Worm (Caenorhabditis elegans) whole organism, young adult: ENCODE measurements around the gene degl-2.

Source experiments
- B0035.1 ChIP-seq: sonication (generic microtip); optimal IDR thresholded peaks from 2 replicates; lab custom pipeline; 2016; ENCODE audit warnings: missing genetic modification characterization, mild to moderate bottlenecking, missing compliant biosample characterization, missing genotype, missing genetic modification reagents
- B0336.3 ChIP-seq: fragments of 200-800 bp; sonication (Bioruptor generic); IDR thresholded peaks from 2 replicates; pipeline ENCODE4 v1.3.6; 2022; ENCODE audit warnings: missing genetic modification characterization, missing compliant biosample characterization
- D2030.7 ChIP-seq: fragments of 200-800 bp; sonication (Bioruptor generic); IDR thresholded peaks from 2 replicates; pipeline ENCODE4 v1.3.6; 2022; ENCODE audit warnings: missing genetic modification reagents, missing genetic modification characterization, missing compliant biosample characterization
- F52B5.7 ChIP-seq: sonication (generic microtip); optimal IDR thresholded peaks from 2 replicates; lab custom pipeline; 2016; ENCODE audit warnings: mild to moderate bottlenecking, missing genetic modification characterization, missing compliant biosample characterization
- F55B11.4 ChIP-seq: sonication (generic microtip); optimal IDR thresholded peaks from 2 replicates; lab custom pipeline; 2016; ENCODE audit warnings: missing compliant biosample characterization, missing genetic modification characterization, borderline replicate concordance; ENCODE audit not compliant: insufficient read depth
- Y56A3A.18 ChIP-seq: fragments of 200-800 bp; sonication (Bioruptor generic); IDR thresholded peaks from 2 replicates; pipeline ENCODE4 v1.3.6; 2022; ENCODE audit warnings: missing genetic modification reagents, missing genetic modification characterization, missing compliant biosample characterization
- Y79H2A.3 ChIP-seq: fragments of 200-800 bp; sonication (Bioruptor generic); conservative IDR thresholded peaks from 2 replicates; pipeline ENCODE4 v1.3.6; 2022; ENCODE audit warnings: missing genetic modification reagents, missing genetic modification characterization, missing compliant biosample characterization
- akir-1 ChIP-seq: fragments of 200-800 bp; sonication (Bioruptor generic); optimal IDR thresholded peaks from 2 replicates; lab custom pipeline; 2018; ENCODE audit warnings: mild to moderate bottlenecking, missing genetic modification characterization, moderate library complexity, missing compliant biosample characterization
- atf-7 ChIP-seq: sonication (generic microtip); optimal IDR thresholded peaks from 2 replicates; lab custom pipeline; 2017; ENCODE audit warnings: mild to moderate bottlenecking, missing genetic modification characterization, missing compliant biosample characterization
- attf-3 ChIP-seq: fragments of 200-800 bp; sonication (Bioruptor generic); conservative IDR thresholded peaks from 2 replicates; pipeline ENCODE4 v1.3.6; 2022; ENCODE audit warnings: missing genetic modification reagents, missing genetic modification characterization, missing compliant biosample characterization
- attf-5 ChIP-seq: fragments of 200-800 bp; sonication (Bioruptor generic); optimal IDR thresholded peaks from 2 replicates; lab custom pipeline; 2018; ENCODE audit warnings: mild to moderate bottlenecking, missing genetic modification characterization, missing compliant biosample characterization
- ceh-27 ChIP-seq: fragments of 200-800 bp; sonication (Bioruptor generic); optimal IDR thresholded peaks from 2 replicates; lab custom pipeline; 2018; ENCODE audit warnings: mild to moderate bottlenecking, missing genetic modification characterization, moderate library complexity, missing compliant biosample characterization
- ceh-58 ChIP-seq: fragments of 200-800 bp; sonication (Bioruptor generic); IDR thresholded peaks from 2 replicates; pipeline ENCODE4 v1.3.6; 2022; ENCODE audit warnings: missing genetic modification characterization, missing compliant biosample characterization
- ceh-79 ChIP-seq: sonication (generic microtip); optimal IDR thresholded peaks from 2 replicates; lab custom pipeline; 2017; ENCODE audit warnings: mild to moderate bottlenecking, missing genetic modification characterization, missing compliant biosample characterization
- chd-7 ChIP-seq: sonication (generic microtip); optimal IDR thresholded peaks from 2 replicates; lab custom pipeline; 2016; ENCODE audit warnings: mild to moderate bottlenecking, missing genetic modification characterization, moderate library complexity, missing compliant biosample characterization
- egl-44 ChIP-seq: fragments of 200-800 bp; sonication (Bioruptor generic); IDR thresholded peaks from 2 replicates; pipeline ENCODE4 v1.3.6; 2022; ENCODE audit warnings: missing genetic modification reagents, missing genetic modification characterization, missing compliant biosample characterization
- egrh-3 ChIP-seq: fragments of 200-800 bp; sonication (Bioruptor generic); IDR thresholded peaks from 2 replicates; pipeline ENCODE4 v1.3.6; 2022; ENCODE audit warnings: missing genetic modification reagents, missing genetic modification characterization, missing compliant biosample characterization
- ets-4 ChIP-seq: fragments of 200-800 bp; sonication (Bioruptor generic); optimal IDR thresholded peaks from 2 replicates; lab custom pipeline; 2018; ENCODE audit warnings: mild to moderate bottlenecking, missing genetic modification characterization, missing compliant biosample characterization
- hlh-26 ChIP-seq: fragments of 200-800 bp; sonication (Bioruptor generic); conservative IDR thresholded peaks from 2 replicates; pipeline ENCODE4 v1.3.6; 2022; ENCODE audit warnings: missing genetic modification reagents, missing genetic modification characterization, missing compliant biosample characterization
- hmg-20 ChIP-seq: fragments of 200-800 bp; sonication (Bioruptor generic); IDR thresholded peaks from 2 replicates; pipeline ENCODE4 v1.3.6; 2022; ENCODE audit warnings: missing genetic modification reagents, missing genetic modification characterization, missing compliant biosample characterization
- lag-1 ChIP-seq: fragments of 200-800 bp; sonication (Bioruptor generic); IDR thresholded peaks from 2 replicates; pipeline ENCODE4 v1.3.6; 2022; ENCODE audit warnings: missing genetic modification reagents, missing genetic modification characterization, missing compliant biosample characterization
- let-526 ChIP-seq: fragments of 200-800 bp; sonication (Bioruptor generic); IDR thresholded peaks from 2 replicates; pipeline ENCODE4 v1.3.6; 2022; ENCODE audit warnings: missing genetic modification reagents, missing genetic modification characterization, missing compliant biosample characterization
- lin-35 ChIP-seq, 3 experiments: fragments of 150-350 bp in 2 of 3; sonication (generic microtip) in 1 of 3; optimal IDR thresholded peaks; 2 replicates each; lab custom pipeline; 2014 to 2018; ENCODE audit warnings: missing biosample characterization in 3 of 3, missing genetic modification characterization in 3 of 3, missing genetic modification reagents in 3 of 3
- lin-40 ChIP-seq: sonication (generic microtip); optimal IDR thresholded peaks from 2 replicates; lab custom pipeline; 2016; ENCODE audit warnings: missing genetic modification characterization, mild to moderate bottlenecking, missing compliant biosample characterization, missing genotype, missing genetic modification reagents
- lin-54 ChIP-seq: fragments of 200-800 bp; sonication (Bioruptor generic); optimal IDR thresholded peaks from 2 replicates; lab custom pipeline; 2018; ENCODE audit warnings: mild to moderate bottlenecking, missing genetic modification characterization, missing compliant biosample characterization
- lir-1 ChIP-seq: fragments of 200-800 bp; sonication (Bioruptor generic); conservative IDR thresholded peaks from 2 replicates; pipeline ENCODE4 v1.3.6; 2022; ENCODE audit warnings: missing genetic modification reagents, missing genetic modification characterization, missing compliant biosample characterization
- lsy-27 ChIP-seq: sonication (generic microtip); optimal IDR thresholded peaks from 2 replicates; lab custom pipeline; 2017; ENCODE audit warnings: missing genetic modification characterization, mild to moderate bottlenecking, missing compliant biosample characterization, antibody characterized with exemption, missing genotype, borderline replicate concordance; ENCODE audit not compliant: insufficient read depth
- madf-3 ChIP-seq: fragments of 200-800 bp; sonication (Bioruptor generic); IDR thresholded peaks from 2 replicates; pipeline ENCODE4 v1.3.6; 2022; ENCODE audit warnings: missing genetic modification reagents, missing genetic modification characterization, missing compliant biosample characterization
- madf-6 ChIP-seq: fragments of 200-800 bp; sonication (Bioruptor generic); IDR thresholded peaks from 2 replicates; pipeline ENCODE4 v1.3.6; 2022; ENCODE audit warnings: missing genetic modification reagents, missing genetic modification characterization, missing compliant biosample characterization
- mes-4 ChIP-seq: sonication (generic microtip); optimal IDR thresholded peaks from 2 replicates; lab custom pipeline; 2016; ENCODE audit warnings: missing genotype, missing genetic modification characterization, missing compliant biosample characterization
- mxl-1 ChIP-seq: sonication (generic microtip); optimal IDR thresholded peaks from 2 replicates; lab custom pipeline; 2016; ENCODE audit warnings: missing genetic modification characterization, missing compliant biosample characterization
- nfya-1 ChIP-seq: sonication (generic microtip); optimal IDR thresholded peaks from 2 replicates; lab custom pipeline; 2017; ENCODE audit warnings: antibody characterized with exemption, missing compliant biosample characterization, missing genetic modification characterization, borderline replicate concordance; ENCODE audit not compliant: insufficient read depth
- nfya-2 ChIP-seq: fragments of 200-800 bp; sonication (Bioruptor generic); IDR thresholded peaks from 2 replicates; pipeline ENCODE4 v1.3.6; 2022; ENCODE audit warnings: missing genetic modification reagents, missing genetic modification characterization, missing compliant biosample characterization
- nhr-120 ChIP-seq: fragments of 200-800 bp; sonication (Bioruptor generic); IDR thresholded peaks from 2 replicates; pipeline ENCODE4 v1.3.6; 2022; ENCODE audit warnings: missing genetic modification characterization, missing compliant biosample characterization
- nhr-179 ChIP-seq: sonication (generic microtip); optimal IDR thresholded peaks from 2 replicates; lab custom pipeline; 2016; ENCODE audit warnings: mild to moderate bottlenecking, missing genetic modification characterization, missing compliant biosample characterization
- pbrm-1 ChIP-seq: fragments of 200-800 bp; sonication (Bioruptor generic); IDR thresholded peaks from 2 replicates; pipeline ENCODE4 v1.3.6; 2022; ENCODE audit warnings: missing genetic modification reagents, missing genetic modification characterization, missing compliant biosample characterization
- rec-8 ChIP-seq, 2 experiments: sonication (generic microtip); optimal IDR thresholded peaks; 2 replicates each; lab custom pipeline; 2016; ENCODE audit warnings: mild to moderate bottlenecking in 2 of 2, missing genetic modification characterization in 2 of 2, missing genetic modification reagents in 2 of 2, missing genotype in 2 of 2, missing biosample characterization in 1 of 2, missing compliant biosample characterization in 1 of 2, moderate library complexity in 1 of 2
- repo-1 ChIP-seq: sonication (generic microtip); optimal IDR thresholded peaks from 2 replicates; lab custom pipeline; 2017; ENCODE audit warnings: mild to moderate bottlenecking, missing genetic modification characterization, missing compliant biosample characterization
- snpc-1.1 ChIP-seq: sonication (generic microtip); optimal IDR thresholded peaks from 2 replicates; lab custom pipeline; 2017; ENCODE audit warnings: missing genetic modification characterization, mild to moderate bottlenecking, missing compliant biosample characterization, antibody characterized with exemption, moderate library complexity, missing genotype, missing genetic modification reagents; ENCODE audit not compliant: insufficient read depth
- snpc-1.3 ChIP-seq: sonication (generic microtip); optimal IDR thresholded peaks from 2 replicates; lab custom pipeline; 2017; ENCODE audit warnings: missing genetic modification characterization, mild to moderate bottlenecking, missing compliant biosample characterization, antibody characterized with exemption, moderate library complexity, missing genotype, missing genetic modification reagents; ENCODE audit not compliant: insufficient read depth
- zim-3 ChIP-seq: sonication (generic microtip); optimal IDR thresholded peaks from 2 replicates; lab custom pipeline; 2017; ENCODE audit warnings: mild to moderate bottlenecking, missing genetic modification characterization, moderate library complexity, missing compliant biosample characterization
- ztf-3 ChIP-seq: fragments of 200-800 bp; sonication (Bioruptor generic); optimal IDR thresholded peaks from 2 replicates; lab custom pipeline; 2018; ENCODE audit warnings: mild to moderate bottlenecking, missing genetic modification characterization, missing compliant biosample characterization

Gene degl-2

ce11 chrIV:9633889-9634288, 9.4 kb upstream of the degl-2 start (continued):
- TF ChIP-seq lir-1 (GFP tag; lab: Robert Waterston, UW) (no peak), lag-1 (GFP tag; lab: Robert Waterston, UW) (no peak), attf-5 (GFP tag; lab: Kevin White, UChicago) (no peak), egrh-3 (no peak), nhr-120 (GFP tag; lab: Robert Waterston, UW) (no peak)
- TF ChIP-seq, all 124 proteins: peak for 0

DNA sequence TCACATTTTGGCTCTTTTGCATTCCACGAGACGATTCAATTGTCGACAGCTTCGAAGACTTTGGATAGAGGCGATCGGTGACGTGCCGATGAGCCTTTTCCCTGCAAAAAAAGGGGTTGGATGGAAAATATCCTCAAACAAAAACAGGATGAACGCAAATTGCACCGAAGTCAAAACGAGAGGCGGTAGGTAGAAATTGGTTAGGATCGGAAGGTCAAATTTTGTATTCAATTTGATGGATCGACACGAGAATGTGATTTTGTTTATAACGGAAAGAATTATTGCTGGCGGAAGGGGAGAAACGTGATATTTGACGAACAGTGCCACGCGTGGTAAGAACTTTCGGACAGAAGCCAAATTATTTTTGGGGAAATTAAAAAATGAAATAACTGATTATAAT, 8.4 kb upstream of the degl-2 start, which contains the start of gene mca-1:
mca-1 (minus strand) TSS at position 101 of the 400 bp plus-strand sequence.
- no peak for TF ChIP-seq ceh-27 (GFP tag; lab: Kevin White, UChicago)
- no peak for TF ChIP-seq lin-40 (tag; lab: Kevin White, UChicago)

DNA sequence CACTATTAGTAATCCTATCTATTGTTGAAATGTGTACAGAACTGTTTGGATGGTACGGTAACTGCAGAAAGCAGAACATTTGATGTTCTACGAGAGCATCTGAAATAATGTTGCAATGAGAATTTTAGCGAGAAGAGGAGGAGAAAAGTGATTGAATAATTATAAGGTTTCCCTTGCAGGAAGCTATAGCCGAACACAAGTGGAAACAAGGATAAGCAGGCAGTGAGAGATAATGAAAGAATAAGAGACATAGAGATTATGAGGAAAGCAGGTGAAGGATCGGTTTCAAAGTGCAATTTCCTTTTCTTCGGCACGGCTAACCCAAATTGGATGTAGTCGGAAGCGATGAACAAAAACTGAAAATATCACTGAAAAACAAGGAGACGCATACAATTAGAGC, 1.4 kb upstream of the degl-2 start, which contains the start of gene del-2:
del-2 (minus strand) TSS at position 101 of the 400 bp plus-strand sequence.
- no peak for TF ChIP-seq lin-35 (GFP tag; optimal IDR thresholded peaks at IDR 0.05; lab: Kevin White, UChicago)
- no peak for TF ChIP-seq nfya-1 (tag; lab: Kevin White, UChicago)
- TF ChIP-seq lin-54 (GFP tag; lab: Kevin White, UChicago): no peak
- no peak for TF ChIP-seq lag-1 (GFP tag; lab: Robert Waterston, UW)
- no peak for TF ChIP-seq D2030.7 (GFP tag; lab: Robert Waterston, UW)
- no peak for TF ChIP-seq repo-1
- TF ChIP-seq ceh-79: no peak
- no peak for TF ChIP-seq atf-7 (tag; lab: Kevin White, UChicago)
- TF ChIP-seq F55B11.4: no peak
- no peak for TF ChIP-seq hmg-20 (GFP tag; lab: Robert Waterston, UW)
- no peak for TF ChIP-seq rec-8 (tag; optimal IDR thresholded peaks at IDR 0.05; lab: Kevin White, UChicago)
- no peak for TF ChIP-seq ztf-3 (GFP tag; lab: Kevin White, UChicago)
- no peak for TF ChIP-seq mxl-1 (tag; lab: Kevin White, UChicago)
- no peak for TF ChIP-seq ets-4 (GFP tag; lab: Kevin White, UChicago)
- no peak for TF ChIP-seq akir-1 (GFP tag; lab: Kevin White, UChicago)
- TF ChIP-seq attf-3 (GFP tag; lab: Robert Waterston, UW): no peak
- no peak for TF ChIP-seq F52B5.7 (tag; lab: Kevin White, UChicago)
- no peak for TF ChIP-seq nfya-2
- no peak for TF ChIP-seq lsy-27

ce11 chrIV:9647789-9648361, 4.6 kb downstream of the degl-2 start, which contains the start of gene amph-1:
Gene amph-1, minus strand, starts transcription at chrIV:9647873.
- TF ChIP-seq chd-7 (tag; lab: Kevin White, UChicago) (no peak), ets-4 (GFP tag; lab: Kevin White, UChicago) (no peak), atf-7 (tag; lab: Kevin White, UChicago) (peak; percentile 67), lin-40 (tag; lab: Kevin White, UChicago) (peak; percentile 33), Y56A3A.18 (GFP tag; lab: Robert Waterston, UW) (no peak), akir-1 (GFP tag; lab: Kevin White, UChicago) (no peak), nfya-2 (no peak), madf-3 (GFP tag; lab: Robert Waterston, UW) (no peak), snpc-1.3 (tag; lab: Kevin White, UChicago) (no peak), B0336.3 (GFP tag; lab: Robert Waterston, UW) (no peak), Y79H2A.3 (GFP tag; lab: Robert Waterston, UW) (no peak), let-526 (GFP tag; lab: Robert Waterston, UW) (no peak), B0035.1 (tag; lab: Kevin White, UChicago) (no peak), lir-1 (GFP tag; lab: Robert Waterston, UW) (no peak), hlh-26 (no peak), egl-44 (GFP tag; lab: Robert Waterston, UW) (no peak), zim-3 (no peak), madf-6 (GFP tag; lab: Robert Waterston, UW) (no peak), snpc-1.1 (tag; lab: Kevin White, UChicago) (no peak), mes-4 (tag; lab: Kevin White, UChicago) (no peak), pbrm-1 (no peak), ceh-58 (GFP tag; lab: Robert Waterston, UW) (no peak), nhr-179 (tag; lab: Kevin White, UChicago) (no peak)
